Worm (Caenorhabditis elegans) whole organism, L2 larva: ENCODE measurements around the gene cest-17.
A peak's percentile ranks its signal among the peaks of the same experiment; 100 is the strongest.

Experiments
- C34F6.9 ChIP-seq: fragments of 150-350 bp; optimal IDR thresholded peaks from 2 replicates; lab custom pipeline; 2014; ENCODE audit warnings: missing biosample characterization, missing genetic modification characterization
- F13H6.1 ChIP-seq: sonication (generic microtip); optimal IDR thresholded peaks from 2 replicates; lab custom pipeline; 2016; ENCODE audit warnings: missing genetic modification characterization, missing compliant biosample characterization
- R02D3.7 ChIP-seq: fragments of 150-350 bp; optimal IDR thresholded peaks from 2 replicates; lab custom pipeline; 2014; ENCODE audit warnings: missing biosample characterization, missing genetic modification characterization
- ZK546.5 ChIP-seq: sonication (generic microtip); optimal IDR thresholded peaks from 2 replicates; lab custom pipeline; 2017; ENCODE audit warnings: missing biosample characterization, missing genetic modification characterization
- alr-1 ChIP-seq: fragments of 150-350 bp; optimal IDR thresholded peaks from 2 replicates; lab custom pipeline; 2014; ENCODE audit warnings: missing biosample characterization, missing genetic modification characterization
- aly-2 ChIP-seq: fragments of 150-350 bp; optimal IDR thresholded peaks from 2 replicates; lab custom pipeline; 2014; ENCODE audit warnings: missing biosample characterization, missing genetic modification characterization
- ama-1 ChIP-seq: fragments of 150-350 bp; optimal IDR thresholded peaks from 2 replicates; lab custom pipeline; 2018; ENCODE audit warnings: inconsistent platforms
- blmp-1 ChIP-seq: sonication (generic microtip); optimal IDR thresholded peaks from 2 replicates; lab custom pipeline; 2017; ENCODE audit warnings: missing genetic modification characterization, mild to moderate bottlenecking, missing compliant biosample characterization, antibody characterized with exemption, moderate library complexity; ENCODE audit not compliant: insufficient read depth
- ceh-16 ChIP-seq: fragments of 150-350 bp; optimal IDR thresholded peaks from 2 replicates; lab custom pipeline; 2014; ENCODE audit warnings: missing biosample characterization, missing genetic modification characterization
- dmd-4 ChIP-seq: sonication (generic microtip); optimal IDR thresholded peaks from 2 replicates; lab custom pipeline; 2017; ENCODE audit warnings: missing biosample characterization, missing genetic modification characterization
- egl-27 ChIP-seq: sonication (generic microtip); optimal IDR thresholded peaks from 3 replicates; lab custom pipeline; 2017; ENCODE audit warnings: missing biosample characterization, missing genetic modification reagents, missing genetic modification characterization
- elt-1 ChIP-seq: fragments of 150-350 bp; optimal IDR thresholded peaks from 2 replicates; lab custom pipeline; 2014; ENCODE audit warnings: missing biosample characterization, missing genetic modification characterization
- elt-3 ChIP-seq: sonication (generic microtip); optimal IDR thresholded peaks from 2 replicates; lab custom pipeline; 2017; ENCODE audit warnings: missing biosample characterization, missing genetic modification characterization
- lin-11 ChIP-seq: fragments of 150-350 bp; sonication (generic microtip); optimal IDR thresholded peaks from 2 replicates; lab custom pipeline; 2014; ENCODE audit warnings: missing biosample characterization, missing genetic modification characterization, inconsistent platforms, mixed read lengths
- lin-13 ChIP-seq: fragments of 150-350 bp; optimal IDR thresholded peaks from 2 replicates; lab custom pipeline; 2014; ENCODE audit warnings: missing biosample characterization, missing genetic modification reagents, missing genetic modification characterization
- lin-39 ChIP-seq: fragments of 150-350 bp; optimal IDR thresholded peaks from 2 replicates; lab custom pipeline; 2014; ENCODE audit warnings: missing biosample characterization, missing genetic modification reagents, missing genetic modification characterization
- lsy-2 ChIP-seq, 2 experiments: fragments of 150-350 bp in 1 of 2; sonication (generic microtip) in 1 of 2; optimal IDR thresholded peaks; 2 replicates each; lab custom pipeline; 2014 to 2017; ENCODE audit warnings: missing biosample characterization in 2 of 2, missing genetic modification characterization in 2 of 2
- mab-5 ChIP-seq: fragments of 150-350 bp; optimal IDR thresholded peaks from 2 replicates; lab custom pipeline; 2014; ENCODE audit warnings: missing biosample characterization, missing genetic modification characterization
- mdl-1 ChIP-seq, 2 experiments: fragments of 150-350 bp in 1 of 2; sonication (generic microtip) in 1 of 2; optimal IDR thresholded peaks; 2 replicates each; lab custom pipeline; 2017; ENCODE audit warnings: missing biosample characterization in 2 of 2, missing genetic modification characterization in 2 of 2
- nhr-12 ChIP-seq: fragments of 150-350 bp; optimal IDR thresholded peaks from 2 replicates; lab custom pipeline; 2014; ENCODE audit warnings: missing biosample characterization, missing genetic modification characterization
- nhr-129 ChIP-seq: fragments of 150-350 bp; optimal IDR thresholded peaks from 2 replicates; lab custom pipeline; 2014; ENCODE audit warnings: missing biosample characterization, missing genetic modification characterization
- nhr-21 ChIP-seq: fragments of 150-350 bp; optimal IDR thresholded peaks from 2 replicates; lab custom pipeline; 2014; ENCODE audit warnings: missing biosample characterization, missing genetic modification characterization
- nhr-237 ChIP-seq: fragments of 150-350 bp; optimal IDR thresholded peaks from 2 replicates; lab custom pipeline; 2014; ENCODE audit warnings: missing biosample characterization, missing genetic modification characterization
- nhr-6 ChIP-seq: fragments of 150-350 bp; optimal IDR thresholded peaks from 2 replicates; lab custom pipeline; 2014; ENCODE audit warnings: missing biosample characterization, missing genetic modification characterization
- nhr-77 ChIP-seq: fragments of 150-350 bp; optimal IDR thresholded peaks from 2 replicates; lab custom pipeline; 2014; ENCODE audit warnings: missing biosample characterization, missing genetic modification characterization
- peb-1 ChIP-seq: fragments of 150-350 bp; optimal IDR thresholded peaks from 2 replicates; lab custom pipeline; 2014; ENCODE audit warnings: missing biosample characterization, missing genetic modification characterization
- skn-1 ChIP-seq: sonication (generic microtip); optimal IDR thresholded peaks from 2 replicates; lab custom pipeline; 2017; ENCODE audit warnings: missing biosample characterization, missing genetic modification characterization
- sma-3 ChIP-seq: sonication (generic microtip); optimal IDR thresholded peaks from 2 replicates; lab custom pipeline; 2016; ENCODE audit warnings: missing genetic modification reagents, missing genetic modification characterization, missing compliant biosample characterization
- sma-9 ChIP-seq, 2 experiments: fragments of 150-350 bp in 1 of 2; sonication (generic microtip) in 1 of 2; optimal IDR thresholded peaks; 2 replicates each; lab custom pipeline; 2014 to 2016; ENCODE audit warnings: missing genetic modification characterization in 2 of 2, mild to moderate bottlenecking in 1 of 2, missing biosample characterization in 1 of 2, missing compliant biosample characterization in 1 of 2, missing genetic modification reagents in 1 of 2, moderate library complexity in 1 of 2
- snpc-4 ChIP-seq: fragments of 150-350 bp; optimal IDR thresholded peaks from 2 replicates; lab custom pipeline; 2014; ENCODE audit warnings: missing biosample characterization, missing genetic modification characterization
- unc-39 ChIP-seq: fragments of 150-350 bp; optimal IDR thresholded peaks from 2 replicates; lab custom pipeline; 2014; ENCODE audit warnings: missing biosample characterization, missing genetic modification characterization
- unc-55 ChIP-seq: fragments of 150-350 bp; sonication (generic microtip); optimal IDR thresholded peaks from 3 replicates; lab custom pipeline; 2014; ENCODE audit warnings: missing biosample characterization, missing genetic modification reagents, missing genetic modification characterization
- ztf-1 ChIP-seq: fragments of 200-800 bp; sonication (Bioruptor generic); conservative IDR thresholded peaks from 2 replicates; pipeline ENCODE4 v1.3.6; 2022; ENCODE audit warnings: missing genetic modification characterization, missing compliant biosample characterization
- ztf-4 ChIP-seq: fragments of 150-350 bp; optimal IDR thresholded peaks from 2 replicates; lab custom pipeline; 2014; ENCODE audit warnings: missing biosample characterization, missing genetic modification characterization

The cest-17 gene

DNA sequence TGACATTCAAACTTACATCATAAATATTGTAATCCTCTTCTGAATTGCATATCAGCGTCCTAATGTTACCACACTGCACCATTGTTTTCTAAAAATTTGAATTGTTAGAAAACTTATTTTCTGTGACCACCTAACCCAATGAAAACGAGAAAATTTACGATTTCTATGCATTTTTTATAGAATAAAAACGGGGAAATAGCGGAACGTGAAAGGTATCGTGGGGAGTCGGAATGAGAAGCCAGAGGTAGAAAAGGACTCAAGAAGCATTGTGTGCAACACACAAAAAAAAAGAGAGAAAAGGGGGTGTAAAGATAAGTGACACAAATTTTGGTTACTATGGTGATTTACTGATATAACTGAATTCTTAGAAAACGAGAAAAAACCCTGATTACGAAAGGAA lies 47.1 kb downstream of the cest-17 start, which contains the start of gene C16D9.6:
Gene C16D9.6, minus strand, starts transcription at position 101 of the 400 bp plus-strand sequence.
- no peak for TF ChIP-seq elt-1 (tag; lab: Kevin White, UChicago)
- no peak for TF ChIP-seq nhr-237
- TF ChIP-seq ama-1 (lab: Kevin White, UChicago), result no peak
- TF ChIP-seq unc-39 (tag; lab: Kevin White, UChicago), result no peak
- no peak for TF ChIP-seq ZK546.5 (tag; lab: Kevin White, UChicago)
- TF ChIP-seq snpc-4 (tag; lab: Kevin White, UChicago), result no peak
- TF ChIP-seq nhr-21 (tag; lab: Kevin White, UChicago), result no peak
- no peak for TF ChIP-seq aly-2 (tag; lab: Kevin White, UChicago)
- no peak for TF ChIP-seq F13H6.1 (tag; lab: Kevin White, UChicago)

DNA sequence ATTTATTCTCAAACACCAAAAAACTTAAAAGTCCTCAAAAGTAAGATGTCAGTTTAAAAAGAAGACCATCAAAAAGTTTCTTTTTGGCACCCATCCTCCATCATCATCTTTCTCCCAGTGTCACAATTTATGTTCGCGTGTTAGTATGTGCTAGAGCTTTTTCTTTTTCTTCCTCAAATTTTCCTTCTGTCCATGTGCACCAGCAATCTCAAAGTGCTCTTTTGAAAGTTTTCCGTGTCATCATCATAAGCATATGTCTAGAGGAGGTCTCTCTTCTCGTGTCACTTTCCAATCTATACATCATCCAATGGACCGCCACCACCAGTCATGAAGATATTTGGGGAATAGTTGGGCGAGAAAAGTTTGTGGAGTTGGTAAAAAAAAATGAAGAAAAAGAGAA lies 47.9 kb downstream of the cest-17 start:
- peak; percentile 18 for TF ChIP-seq nhr-129 (tag; lab: Kevin White, UChicago)
- TF ChIP-seq dmd-4 (tag; lab: Kevin White, UChicago), result no peak
- TF ChIP-seq C34F6.9 (tag; lab: Kevin White, UChicago), result peak; percentile 16

DNA sequence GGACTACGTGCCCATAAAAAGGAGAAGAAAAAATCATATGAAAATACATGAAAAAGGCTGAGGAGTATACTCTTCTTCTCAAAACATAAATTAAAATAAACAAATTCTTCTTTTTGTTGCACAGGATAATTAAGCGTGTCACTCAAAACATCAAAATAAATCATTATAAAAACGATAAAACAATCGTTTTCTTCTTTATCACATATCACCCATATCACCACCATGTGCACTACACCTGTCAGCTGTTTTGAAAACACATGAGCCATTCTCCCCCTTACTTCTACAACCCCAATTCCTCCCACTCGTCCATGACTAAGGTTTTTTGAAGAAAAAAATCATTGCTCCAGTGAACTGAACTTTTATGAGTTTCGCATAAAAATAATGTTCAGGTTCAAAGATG lies 49.4 kb downstream of the cest-17 start:
- no peak for TF ChIP-seq unc-55
- peak; percentile 34 for TF ChIP-seq nhr-129 (tag; lab: Kevin White, UChicago)
- no peak for TF ChIP-seq lin-13 (GFP tag; lab: Kevin White, UChicago)
- peak; percentile 33 for TF ChIP-seq mab-5 (tag; lab: Kevin White, UChicago)
- TF ChIP-seq elt-3 (tag; lab: Kevin White, UChicago), result no peak
- TF ChIP-seq lin-39, result no peak
- no peak for TF ChIP-seq peb-1 (tag; lab: Kevin White, UChicago)
- TF ChIP-seq blmp-1 (tag; lab: Kevin White, UChicago), result no peak
- TF ChIP-seq sma-9 (GFP tag; optimal IDR thresholded peaks at IDR 0.05; lab: Kevin White, UChicago), result peak; percentile 27
- TF ChIP-seq sma-9 (tag; optimal IDR thresholded peaks at IDR 0.05; lab: Kevin White, UChicago), result no peak
- no peak for TF ChIP-seq egl-27
- TF ChIP-seq nhr-6 (tag; lab: Kevin White, UChicago), result no peak
- no peak for TF ChIP-seq ceh-16 (tag; lab: Kevin White, UChicago)
- TF ChIP-seq R02D3.7 (tag; lab: Kevin White, UChicago), result no peak
- TF ChIP-seq mdl-1 (tag; optimal IDR thresholded peaks at IDR 0.05; lab: Kevin White, UChicago), result no peak
- peak in 1 of 2 experiments; percentile 16 for TF ChIP-seq lsy-2 (tag; optimal IDR thresholded peaks at IDR 0.05; lab: Kevin White, UChicago)
- no peak for TF ChIP-seq aly-2 (tag; lab: Kevin White, UChicago)
- no peak for TF ChIP-seq sma-3 (GFP tag; lab: Kevin White, UChicago)
- no peak for TF ChIP-seq nhr-77 (tag; lab: Kevin White, UChicago)
- TF ChIP-seq snpc-4 (tag; lab: Kevin White, UChicago), result no peak
- TF ChIP-seq nhr-237, result no peak
- no peak for TF ChIP-seq skn-1 (tag; lab: Kevin White, UChicago)
- TF ChIP-seq elt-1 (tag; lab: Kevin White, UChicago), result no peak

DNA sequence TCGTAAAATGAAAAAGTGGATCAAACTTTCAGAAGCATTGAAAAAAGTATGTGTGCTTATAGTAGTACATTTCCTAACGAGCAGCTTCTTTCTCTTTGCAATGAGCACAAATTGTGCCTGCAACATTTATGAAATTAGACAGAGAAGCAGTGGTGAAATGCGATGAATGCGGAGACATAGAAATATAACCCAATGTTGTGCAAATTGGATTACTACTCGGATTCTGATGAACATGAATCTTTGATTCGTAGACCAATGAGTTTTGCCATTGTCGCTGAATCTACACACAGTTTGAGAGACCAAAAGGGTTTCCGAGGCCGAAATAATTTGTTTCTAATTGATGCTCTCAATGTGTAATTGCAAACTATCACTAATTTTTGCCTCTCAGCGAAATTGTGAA lies 50.8 kb downstream of the cest-17 start:
- TF ChIP-seq nhr-6 (tag; lab: Kevin White, UChicago) (no peak), F13H6.1 (tag; lab: Kevin White, UChicago) (no peak), ztf-4 (no peak), alr-1 (no peak)

DNA sequence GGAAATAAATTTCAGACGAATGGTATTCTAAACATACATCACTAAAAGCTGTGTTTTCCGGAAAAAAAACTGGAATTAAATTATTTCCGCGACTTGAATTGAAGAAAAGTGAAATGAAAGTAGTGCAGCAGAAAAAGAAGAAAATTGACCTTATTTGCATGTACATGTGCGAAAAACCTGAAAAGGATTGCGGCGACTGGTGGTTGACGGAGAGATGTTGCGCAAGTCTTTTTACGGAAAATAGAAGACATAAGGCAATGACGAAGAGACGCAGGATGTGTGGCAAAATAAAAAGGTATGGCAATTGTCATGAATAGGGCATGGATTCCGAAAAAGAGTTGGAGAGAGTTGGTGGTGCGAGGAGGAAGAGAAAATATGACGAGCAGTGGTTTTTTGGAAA lies 51.8 kb downstream of the cest-17 start:
- TF ChIP-seq skn-1 (tag; lab: Kevin White, UChicago) (no peak), nhr-77 (tag; lab: Kevin White, UChicago) (no peak), nhr-12 (tag; lab: Kevin White, UChicago) (no peak), ztf-4 (no peak), lin-11 (tag; lab: Kevin White, UChicago) (no peak), nhr-129 (tag; lab: Kevin White, UChicago) (no peak), nhr-21 (tag; lab: Kevin White, UChicago) (no peak), ceh-16 (tag; lab: Kevin White, UChicago) (no peak), ztf-1 (GFP tag; lab: Robert Waterston, UW) (no peak), snpc-4 (tag; lab: Kevin White, UChicago) (no peak)
